Worm (Caenorhabditis elegans) whole organism, mixed stage, embryonic: ENCODE data around the gene F42A6.1.

ENCODE experiments used
- mep-1 ChIP-seq: fragments of 150-350 bp; optimal IDR thresholded peaks from 2 replicates; lab custom pipeline; 2017; ENCODE audit warnings: missing biosample characterization, missing genetic modification reagents, missing genetic modification characterization, inconsistent platforms
- nhr-12 ChIP-seq: fragments of 150-350 bp; optimal IDR thresholded peaks from 2 replicates; lab custom pipeline; 2014; ENCODE audit warnings: missing biosample characterization, missing genetic modification characterization

- no peak for TF ChIP-seq mep-1
- no peak for TF ChIP-seq nhr-12 (tag; lab: Kevin White, UChicago)
These were observed 13.7 kb upstream of the F42A6.1 start, which contains the start of gene F42A6.2 for ce11 chrIV:3341170-3341569.
